Worm (Caenorhabditis elegans) whole organism, L1 larva: ENCODE results near the gene cest-12.

Experiments
- aly-2 ChIP-seq: fragments of 150-350 bp; optimal IDR thresholded peaks from 2 replicates; lab custom pipeline; 2014; ENCODE audit warnings: missing biosample characterization, missing genetic modification characterization
- ama-1 ChIP-seq: fragments of 150-350 bp; optimal IDR thresholded peaks from 2 replicates; lab custom pipeline; 2014
- ceh-82 ChIP-seq, 3 experiments: fragments of 150-350 bp in 1 of 3; sonication (generic microtip) in 2 of 3; optimal IDR thresholded peaks; 2 replicates each; lab custom pipeline; 2014 to 2017; ENCODE audit warnings: missing biosample characterization in 3 of 3, missing genetic modification characterization in 3 of 3
- egl-27 ChIP-seq, 2 experiments: fragments of 150-350 bp in 1 of 2; sonication (generic microtip); optimal IDR thresholded peaks; 3 replicates each; lab custom pipeline; 2017 to 2018; ENCODE audit warnings: missing biosample characterization in 2 of 2, missing genetic modification characterization in 2 of 2, missing genetic modification reagents in 2 of 2
- fos-1 ChIP-seq: fragments of 150-350 bp; optimal IDR thresholded peaks from 2 replicates; lab custom pipeline; 2014; ENCODE audit warnings: missing biosample characterization, missing genetic modification characterization
- hpl-2 ChIP-seq: fragments of 150-350 bp; optimal IDR thresholded peaks from 2 replicates; lab custom pipeline; 2014; ENCODE audit warnings: missing biosample characterization, missing genetic modification reagents, missing genetic modification characterization
- lir-3 ChIP-seq: sonication (generic microtip); optimal IDR thresholded peaks from 2 replicates; lab custom pipeline; 2016; ENCODE audit warnings: mild to moderate bottlenecking, missing genetic modification characterization, moderate library complexity, missing compliant biosample characterization; ENCODE audit not compliant: poor library complexity
- nhr-11 ChIP-seq: fragments of 150-350 bp; optimal IDR thresholded peaks from 2 replicates; lab custom pipeline; 2014; ENCODE audit warnings: missing biosample characterization, missing genetic modification characterization
- nhr-12 ChIP-seq: sonication (generic microtip); optimal IDR thresholded peaks from 2 replicates; lab custom pipeline; 2017; ENCODE audit warnings: missing biosample characterization, missing genetic modification characterization
- sptf-1 ChIP-seq: fragments of 150-350 bp; optimal IDR thresholded peaks from 2 replicates; lab custom pipeline; 2014; ENCODE audit warnings: missing biosample characterization, missing genetic modification characterization

DNA sequence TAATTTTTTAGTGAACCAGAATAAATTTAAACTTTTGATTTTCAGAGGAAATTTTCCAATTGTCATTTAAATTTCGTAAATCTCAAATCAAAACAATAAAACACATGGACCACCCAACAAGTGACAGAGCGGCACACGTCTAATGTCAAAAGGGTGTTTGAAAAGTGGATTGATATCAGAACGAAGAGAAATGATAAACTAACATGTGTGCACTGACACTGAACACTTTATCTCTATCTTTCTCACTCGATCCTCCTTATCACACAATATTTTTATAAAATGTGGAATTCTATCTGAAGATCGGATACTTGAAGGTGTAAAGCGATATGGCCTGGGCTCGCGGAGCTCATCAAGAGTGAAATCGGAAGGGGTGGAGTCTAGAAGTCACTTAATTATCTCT is 12.3 kb upstream of the cest-12 start:
- TF ChIP-seq ceh-82 (tag; optimal IDR thresholded peaks at IDR 0.05; lab: Kevin White, UChicago) (no peak), aly-2 (tag; lab: Kevin White, UChicago) (no peak), ama-1 (lab: Kevin White, UChicago) (no peak), hpl-2 (GFP tag; lab: Kevin White, UChicago) (no peak), nhr-11 (tag; lab: Kevin White, UChicago) (no peak), lir-3 (tag; lab: Kevin White, UChicago) (no peak), nhr-12 (tag; lab: Kevin White, UChicago) (no peak), sptf-1 (tag; lab: Kevin White, UChicago) (no peak), egl-27 (tag; optimal IDR thresholded peaks at IDR 0.05; lab: Kevin White, UChicago) (no peak), fos-1 (tag; lab: Kevin White, UChicago) (no peak)
